Worm (Caenorhabditis elegans) whole organism, L4 larva: ENCODE measurements around the gene M163.1.

Source experiments
- ZK546.5 ChIP-seq, 2 experiments: sonication (generic microtip); optimal IDR thresholded peaks; 2 replicates each; lab custom pipeline; 2017; ENCODE audit warnings: missing biosample characterization in 2 of 2, missing genetic modification characterization in 2 of 2
- nhr-237 ChIP-seq: sonication (generic microtip); optimal IDR thresholded peaks from 2 replicates; lab custom pipeline; 2017; ENCODE audit warnings: missing biosample characterization, missing genetic modification characterization

DNA sequence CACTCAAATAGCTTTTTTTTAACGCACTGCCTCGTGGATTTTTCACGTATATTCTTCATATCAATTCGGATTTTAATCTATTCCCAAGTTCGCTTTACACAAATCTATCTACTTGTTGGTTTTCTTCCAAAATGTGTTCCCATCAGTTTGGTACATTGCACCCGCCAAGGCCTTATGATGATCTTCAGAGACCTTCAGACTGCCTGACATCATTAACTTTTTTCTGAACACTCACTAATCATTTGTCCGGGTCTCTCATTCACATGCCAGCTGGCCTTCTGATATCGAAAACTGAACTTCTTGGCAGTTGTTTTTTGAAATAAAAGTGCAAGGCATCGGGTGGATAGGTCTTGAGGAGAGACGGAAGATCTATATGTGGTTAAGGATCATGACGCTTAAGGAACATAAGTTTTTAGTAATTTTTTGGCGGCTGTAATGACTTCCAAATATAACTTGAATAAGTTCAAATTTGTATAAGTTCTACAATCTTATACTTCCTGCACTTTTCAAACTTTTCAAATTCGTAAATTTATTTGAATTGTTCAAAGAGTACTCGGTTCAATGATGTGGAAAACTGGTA is 3.7 kb downstream of the M163.1 start:
- TF ChIP-seq nhr-237 (tag; lab: Kevin White, UChicago) (no peak), ZK546.5 (tag; optimal IDR thresholded peaks at IDR 0.05; lab: Kevin White, UChicago) (no peak)
